Fruit fly (Drosophila melanogaster) whole organism, prepupa: ENCODE measurements around the gene CG14442.
A peak's percentile ranks its signal among the peaks of the same experiment; 100 is the strongest.

Experiments used
- CG10631 ChIP-seq: fragments of 200-800 bp; sonication (Bioruptor generic); optimal IDR thresholded peaks from 2 replicates; lab custom pipeline; 2016; ENCODE audit warnings: missing biosample characterization, missing genetic modification characterization
- CG10669 ChIP-seq: fragments of 200-800 bp; sonication (Bioruptor generic); optimal IDR thresholded peaks from 3 replicates; lab custom pipeline; 2018; ENCODE audit warnings: missing biosample characterization, mild to moderate bottlenecking, missing genetic modification characterization, moderate library complexity
- CG11294 ChIP-seq: fragments of 200-800 bp; sonication (Bioruptor generic); IDR thresholded peaks from 2 replicates; pipeline ENCODE4 v1.3.6; 2022; ENCODE audit warnings: missing biosample characterization, missing genetic modification characterization
- CG11902 ChIP-seq: fragments of 200-800 bp; sonication (Bioruptor generic); optimal IDR thresholded peaks from 3 replicates; lab custom pipeline; 2016; ENCODE audit warnings: missing biosample characterization, missing genetic modification characterization
- CG1621 ChIP-seq: fragments of 200-800 bp; sonication (Bioruptor generic); optimal IDR thresholded peaks from 3 replicates; lab custom pipeline; 2018; ENCODE audit warnings: missing biosample characterization, mild to moderate bottlenecking, missing genetic modification characterization
- CG16779 ChIP-seq: fragments of 200-800 bp; sonication (Bioruptor generic); optimal IDR thresholded peaks from 3 replicates; lab custom pipeline; 2017; ENCODE audit warnings: missing biosample characterization, mild to moderate bottlenecking, missing genetic modification characterization
- CG3032 ChIP-seq: fragments of 200-800 bp; optimal IDR thresholded peaks from 2 replicates; lab custom pipeline; 2019; ENCODE audit warnings: missing biosample characterization, mild to moderate bottlenecking, missing genetic modification characterization, moderate library complexity
- CG32006 ChIP-seq: fragments of 200-800 bp; sonication (Bioruptor generic); optimal IDR thresholded peaks from 3 replicates; lab custom pipeline; 2017; ENCODE audit warnings: missing biosample characterization, mild to moderate bottlenecking, missing genetic modification characterization
- CG34406 ChIP-seq: fragments of 200-800 bp; sonication (Bioruptor generic); optimal IDR thresholded peaks from 3 replicates; lab custom pipeline; 2016; ENCODE audit warnings: missing biosample characterization, missing genetic modification characterization
- CG6163 ChIP-seq: fragments of 200-800 bp; sonication (Bioruptor generic); IDR thresholded peaks from 3 replicates; pipeline ENCODE4 v1.3.6; 2022; ENCODE audit warnings: missing biosample characterization, missing genetic modification characterization
- CG6276 ChIP-seq: fragments of 200-800 bp; sonication (Bioruptor generic); optimal IDR thresholded peaks from 2 replicates; lab custom pipeline; 2017; ENCODE audit warnings: missing biosample characterization, mild to moderate bottlenecking, missing genetic modification characterization
- CG6792 ChIP-seq: fragments of 200-800 bp; sonication (Bioruptor generic); optimal IDR thresholded peaks from 3 replicates; lab custom pipeline; 2016; ENCODE audit warnings: missing biosample characterization, missing genetic modification characterization
- CG6808 ChIP-seq: fragments of 200-800 bp; sonication (Bioruptor generic); optimal IDR thresholded peaks from 3 replicates; lab custom pipeline; 2017; ENCODE audit warnings: missing biosample characterization, missing genetic modification characterization, mild to moderate bottlenecking, moderate library complexity, missing genetic modification reagents
- CG6854 ChIP-seq: fragments of 200-800 bp; sonication (Bioruptor generic); optimal IDR thresholded peaks from 2 replicates; lab custom pipeline; 2017; ENCODE audit warnings: missing biosample characterization, mild to moderate bottlenecking, missing genetic modification characterization
- CG7368 ChIP-seq: fragments of 200-800 bp; sonication (Bioruptor generic); optimal IDR thresholded peaks from 3 replicates; lab custom pipeline; 2016; ENCODE audit warnings: missing biosample characterization, missing genetic modification characterization
- CG8119 ChIP-seq: fragments of 200-800 bp; sonication (Bioruptor generic); IDR thresholded peaks from 3 replicates; pipeline ENCODE4 v1.3.6; 2022; ENCODE audit warnings: missing biosample characterization, missing genetic modification characterization
- CG8319 ChIP-seq: fragments of 200-800 bp; sonication (Bioruptor generic); optimal IDR thresholded peaks from 3 replicates; lab custom pipeline; 2016; ENCODE audit warnings: missing biosample characterization, missing genetic modification characterization
- CG8632 ChIP-seq: fragments of 200-800 bp; sonication (Bioruptor generic); optimal IDR thresholded peaks from 3 replicates; lab custom pipeline; 2016; ENCODE audit warnings: missing biosample characterization, missing genetic modification characterization
- CG9139 ChIP-seq: fragments of 200-800 bp; sonication (Bioruptor generic); optimal IDR thresholded peaks from 3 replicates; lab custom pipeline; 2017; ENCODE audit warnings: missing biosample characterization, mild to moderate bottlenecking, missing genetic modification characterization
- Eip75B ChIP-seq: fragments of 200-800 bp; sonication (Bioruptor generic); optimal IDR thresholded peaks from 3 replicates; lab custom pipeline; 2016; ENCODE audit warnings: missing biosample characterization, missing genetic modification characterization
- Eip78C ChIP-seq: fragments of 200-800 bp; sonication (Bioruptor generic); peaks from one replicate; lab custom pipeline; 2016; ENCODE audit warnings: missing biosample characterization, missing genetic modification characterization
- Eip93F ChIP-seq: fragments of 200-800 bp; sonication (Bioruptor generic); optimal IDR thresholded peaks from 2 replicates; lab custom pipeline; 2016; ENCODE audit warnings: missing biosample characterization, mild to moderate bottlenecking, missing genetic modification characterization
- Ets21C ChIP-seq: fragments of 200-800 bp; sonication (Bioruptor generic); optimal IDR thresholded peaks from 3 replicates; lab custom pipeline; 2016; ENCODE audit warnings: missing biosample characterization, missing genetic modification characterization
- Ets96B ChIP-seq: fragments of 200-800 bp; optimal IDR thresholded peaks from 2 replicates; lab custom pipeline; 2019; ENCODE audit warnings: missing biosample characterization, mild to moderate bottlenecking, missing genetic modification characterization, moderate library complexity
- Gug ChIP-seq: fragments of 200-800 bp; sonication (Bioruptor generic); IDR thresholded peaks from 2 replicates; pipeline ENCODE4 v1.3.6; 2022; ENCODE audit warnings: missing biosample characterization, missing genetic modification characterization
- Hr39 ChIP-seq: fragments of 200-800 bp; sonication (Bioruptor generic); optimal IDR thresholded peaks from 2 replicates; lab custom pipeline; 2016; ENCODE audit warnings: missing biosample characterization, missing genetic modification characterization
- Hr4 ChIP-seq: fragments of 200-800 bp; sonication (Bioruptor generic); optimal IDR thresholded peaks from 3 replicates; lab custom pipeline; 2016; ENCODE audit warnings: missing biosample characterization, missing genetic modification characterization
- Lpt ChIP-seq: fragments of 200-800 bp; sonication (Bioruptor generic); optimal IDR thresholded peaks from 3 replicates; lab custom pipeline; 2016; ENCODE audit warnings: missing biosample characterization, missing genetic modification characterization
- Met ChIP-seq: fragments of 200-800 bp; sonication (Bioruptor generic); optimal IDR thresholded peaks from 3 replicates; lab custom pipeline; 2016; ENCODE audit warnings: missing biosample characterization, missing genetic modification characterization
- OdsH ChIP-seq: fragments of 200-800 bp; sonication (Bioruptor generic); optimal IDR thresholded peaks from 3 replicates; lab custom pipeline; 2016; ENCODE audit warnings: missing biosample characterization, missing genetic modification characterization
- Smox ChIP-seq: fragments of 200-800 bp; sonication (Bioruptor generic); optimal IDR thresholded peaks from 3 replicates; lab custom pipeline; 2016; ENCODE audit warnings: missing biosample characterization, missing genetic modification characterization
- Sox102F ChIP-seq: fragments of 200-800 bp; sonication (Bioruptor generic); optimal IDR thresholded peaks from 2 replicates; lab custom pipeline; 2016; ENCODE audit warnings: missing biosample characterization, mild to moderate bottlenecking, missing genetic modification characterization
- Sox14 ChIP-seq: fragments of 200-800 bp; sonication (Bioruptor generic); optimal IDR thresholded peaks from 3 replicates; lab custom pipeline; 2016; ENCODE audit warnings: missing biosample characterization, missing genetic modification characterization
- Sox15 ChIP-seq: fragments of 200-800 bp; sonication (Bioruptor generic); optimal IDR thresholded peaks from 3 replicates; lab custom pipeline; 2016; ENCODE audit warnings: missing biosample characterization, missing genetic modification characterization
- acj6 ChIP-seq: fragments of 200-800 bp; sonication (Bioruptor generic); optimal IDR thresholded peaks from 3 replicates; lab custom pipeline; 2016; ENCODE audit warnings: missing biosample characterization, missing genetic modification characterization
- cyc ChIP-seq: fragments of 200-800 bp; sonication (Bioruptor generic); optimal IDR thresholded peaks from 3 replicates; lab custom pipeline; 2016; ENCODE audit warnings: missing biosample characterization, missing genetic modification characterization
- dac ChIP-seq: fragments of 200-800 bp; sonication (Bioruptor generic); optimal IDR thresholded peaks from 2 replicates; lab custom pipeline; 2017; ENCODE audit warnings: missing biosample characterization, mild to moderate bottlenecking, missing genetic modification characterization
- esn ChIP-seq: fragments of 200-800 bp; sonication (Bioruptor generic); optimal IDR thresholded peaks from 2 replicates; lab custom pipeline; 2016; ENCODE audit warnings: missing biosample characterization, mild to moderate bottlenecking, missing genetic modification characterization, moderate library complexity
- fd85E ChIP-seq: fragments of 200-800 bp; sonication (Bioruptor generic); optimal IDR thresholded peaks from 3 replicates; lab custom pipeline; 2016; ENCODE audit warnings: missing biosample characterization, missing genetic modification characterization
- fkh ChIP-seq: fragments of 200-800 bp; sonication (Bioruptor generic); optimal IDR thresholded peaks from 3 replicates; lab custom pipeline; 2017; ENCODE audit warnings: missing biosample characterization, mild to moderate bottlenecking, missing genetic modification characterization, moderate library complexity
- net ChIP-seq: fragments of 200-800 bp; sonication (Bioruptor generic); optimal IDR thresholded peaks from 3 replicates; lab custom pipeline; 2016; ENCODE audit warnings: missing biosample characterization, missing genetic modification characterization
- spab ChIP-seq: fragments of 200-800 bp; sonication (Bioruptor generic); optimal IDR thresholded peaks from 2 replicates; lab custom pipeline; 2017; ENCODE audit warnings: missing biosample characterization, mild to moderate bottlenecking, missing genetic modification characterization, missing genetic modification reagents
- ss ChIP-seq, 2 experiments: fragments of 200-800 bp; sonication (Bioruptor generic); optimal IDR thresholded peaks; 2 replicates in 1 of 2; 3 replicates in 1 of 2; lab custom pipeline; 2017 to 2018; ENCODE audit warnings: mild to moderate bottlenecking in 2 of 2, missing biosample characterization in 2 of 2, missing genetic modification characterization in 2 of 2, moderate library complexity in 1 of 2
- svp ChIP-seq: fragments of 200-800 bp; sonication (Bioruptor generic); peaks from one replicate; lab custom pipeline; 2016; ENCODE audit warnings: missing biosample characterization, missing genetic modification characterization
- topi ChIP-seq: fragments of 200-800 bp; sonication (Bioruptor generic); optimal IDR thresholded peaks from 3 replicates; lab custom pipeline; 2016; ENCODE audit warnings: missing biosample characterization, missing genetic modification characterization
- vri ChIP-seq: fragments of 200-800 bp; sonication (Bioruptor generic); optimal IDR thresholded peaks from 3 replicates; lab custom pipeline; 2016; ENCODE audit warnings: missing biosample characterization, mild to moderate bottlenecking, missing genetic modification characterization

Gene CG14442

DNA sequence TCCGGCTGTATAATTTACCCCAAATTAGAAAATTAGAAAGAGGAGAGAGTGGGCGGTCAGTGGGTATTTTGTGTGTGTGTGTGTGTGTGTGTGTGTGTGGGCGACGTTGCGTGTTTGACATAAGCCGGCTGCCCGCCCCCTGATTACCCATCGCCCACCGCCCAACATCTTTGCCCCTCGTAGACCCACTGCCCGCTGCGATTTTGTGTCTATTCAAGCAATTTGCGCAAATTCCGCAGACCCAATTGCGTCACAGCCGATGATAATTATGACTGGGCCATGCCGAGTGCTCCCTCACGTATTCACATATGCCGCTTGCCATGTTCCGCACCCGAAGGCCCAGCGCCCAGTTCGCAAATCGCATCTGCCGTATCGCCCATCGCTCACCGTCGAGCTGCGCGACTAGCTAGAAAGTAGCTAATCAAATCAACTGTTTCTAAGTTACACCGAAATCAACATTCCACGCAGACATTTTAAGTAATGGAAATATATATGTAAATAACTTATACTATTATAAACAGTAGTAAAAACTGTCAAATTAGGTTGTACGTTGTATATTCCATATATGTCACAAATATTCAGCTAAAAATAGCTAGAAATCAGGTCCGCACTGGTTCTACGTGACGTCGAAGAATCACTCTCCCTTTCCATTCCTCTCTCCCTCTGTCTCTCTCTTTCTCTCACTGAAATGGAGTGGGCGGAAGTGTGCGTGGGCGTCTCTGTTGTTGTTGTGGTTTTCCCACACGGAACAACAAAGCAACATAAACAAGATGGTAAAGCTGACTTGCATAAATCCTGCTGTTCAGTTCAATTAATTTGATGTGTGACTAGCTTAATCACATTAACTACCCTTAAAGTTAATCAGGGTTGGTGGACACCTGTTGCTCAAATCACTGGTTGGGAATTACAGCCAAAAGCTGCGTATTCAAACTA lies 37.9 kb downstream of the CG14442 start (continued):
- TF ChIP-seq CG8319 (no peak), acj6 (peak; percentile 26), spab (GFP tag; lab: Kevin White, UChicago) (no peak), vri (peak; percentile 67), CG3032 (tag; lab: Kevin White, UChicago) (peak; percentile 44), CG34406 (GFP tag; lab: Kevin White, UChicago) (no peak), CG11902 (GFP tag; lab: Kevin White, UChicago) (no peak), OdsH (GFP tag; lab: Kevin White, UChicago) (peak; percentile 41), Hr4 (GFP tag; lab: Kevin White, UChicago) (peak; percentile 48), CG8632 (GFP tag; lab: Kevin White, UChicago) (peak; percentile 39)

DNA sequence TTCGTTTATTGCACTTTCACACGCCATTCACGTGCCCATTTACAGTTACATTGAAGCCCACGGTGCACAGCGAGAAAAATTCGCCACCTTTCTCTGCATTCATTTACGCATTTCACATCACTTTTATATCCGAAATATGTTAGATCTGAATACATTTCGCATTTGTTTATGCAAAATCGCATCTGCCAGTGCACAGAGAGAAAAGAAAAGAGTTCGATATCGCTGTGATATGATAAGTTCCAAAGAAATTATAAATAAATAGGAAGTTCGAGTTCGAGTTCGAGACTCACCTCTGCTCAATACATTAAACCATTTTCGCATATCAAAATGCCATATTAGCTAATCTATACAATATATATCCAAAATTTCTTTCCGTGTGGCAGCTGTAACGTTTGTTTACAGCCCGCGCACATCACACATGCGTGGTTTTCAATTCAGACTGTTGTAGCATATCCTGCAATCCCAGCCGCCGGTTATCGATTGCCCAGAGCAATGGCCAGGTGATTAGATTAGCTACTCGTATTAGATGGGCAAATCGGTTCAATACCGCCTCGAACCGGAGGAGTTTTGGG lies 38.7 kb downstream of the CG14442 start:
- TF ChIP-seq CG6276 (GFP tag; lab: Kevin White, UChicago) (peak; percentile 92), Ets21C (GFP tag; lab: Kevin White, UChicago) (peak; percentile 86), CG6854 (GFP tag; lab: Kevin White, UChicago) (peak; percentile 68), CG32006 (peak; percentile 96), Sox14 (GFP tag; lab: Kevin White, UChicago) (peak; percentile 91), CG9139 (GFP tag; lab: Kevin White, UChicago) (peak; percentile 65), CG3032 (tag; lab: Kevin White, UChicago) (peak; percentile 84), CG16779 (tag; lab: Kevin White, UChicago) (peak; percentile 83), acj6 (peak; percentile 91), CG6792 (GFP tag; lab: Kevin White, UChicago) (peak; percentile 91), CG10669 (GFP tag; lab: Kevin White, UChicago) (peak; percentile 91), Met (GFP tag; lab: Kevin White, UChicago) (peak; percentile 93), Eip93F (GFP tag; lab: Kevin White, UChicago) (peak; percentile 89), Eip78C (GFP tag; lab: Kevin White, UChicago) (peak; percentile 97), CG7368 (peak; percentile 85), CG10631 (GFP tag; lab: Kevin White, UChicago) (peak; percentile 89), CG6808 (GFP tag; lab: Kevin White, UChicago) (peak; percentile 87), CG8632 (GFP tag; lab: Kevin White, UChicago) (peak; percentile 90), Lpt (GFP tag; lab: Kevin White, UChicago) (peak; percentile 85), cyc (GFP tag; lab: Kevin White, UChicago) (peak; percentile 94), vri (peak; percentile 80), CG34406 (GFP tag; lab: Kevin White, UChicago) (peak; percentile 89), esn (GFP tag; lab: Kevin White, UChicago) (peak; percentile 95), Sox102F (GFP tag; lab: Kevin White, UChicago) (peak; percentile 90), ss (GFP tag; optimal IDR thresholded peaks at IDR 0.05; lab: Kevin White, UChicago) (peak; percentile 77 to 88), net (GFP tag; lab: Kevin White, UChicago) (peak; percentile 93), Eip75B (GFP tag; lab: Kevin White, UChicago) (peak; percentile 91), CG1621 (tag; lab: Kevin White, UChicago) (peak; percentile 84), CG6163 (GFP tag; lab: Robert Waterston, UW) (peak; percentile 90), fd85E (GFP tag; lab: Kevin White, UChicago) (peak; percentile 75), Smox (GFP tag; lab: Kevin White, UChicago) (peak; percentile 92), CG8319 (peak; percentile 89), topi (GFP tag; lab: Kevin White, UChicago) (peak; percentile 96), dac (peak; percentile 89), Gug (peak; percentile 82), svp (GFP tag; lab: Kevin White, UChicago) (peak; percentile 96), CG11294 (GFP tag; lab: Robert Waterston, UW) (peak; percentile 71), Hr39 (GFP tag; lab: Kevin White, UChicago) (peak; percentile 93), spab (GFP tag; lab: Kevin White, UChicago) (peak; percentile 85), fkh (GFP tag; lab: Kevin White, UChicago) (peak; percentile 55), CG8119 (peak; percentile 93), Sox15 (GFP tag; lab: Kevin White, UChicago) (peak; percentile 89), Ets96B (tag; lab: Kevin White, UChicago) (peak; percentile 84)
